Fruit fly (Drosophila melanogaster): Measurements from ENCODE around the gene CG8119.

DNA sequence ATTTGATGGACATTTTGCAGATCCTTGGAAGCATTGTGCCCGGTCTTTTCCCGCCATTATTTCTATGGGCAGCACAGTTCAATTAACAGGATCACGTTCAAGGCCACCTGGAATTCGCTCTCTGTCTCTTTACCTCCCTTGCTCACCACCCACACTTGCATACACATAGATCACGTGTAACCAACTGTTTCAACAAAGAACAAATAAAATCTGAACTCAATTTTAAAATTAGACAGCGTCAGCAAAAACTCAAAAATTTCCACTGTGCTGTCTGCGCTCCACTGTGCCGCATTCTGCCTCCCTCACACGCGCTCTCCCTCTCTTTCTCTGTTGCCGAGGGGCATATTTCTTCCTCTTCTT is 47.2 kb downstream of the CG8119 start:
- no peak for TF ChIP-seq CG14655 (GFP tag; optimal IDR thresholded peaks at IDR 0.05)
- no peak for TF ChIP-seq CG13204 (GFP tag; optimal IDR thresholded peaks at IDR 0.05)
- no peak; the same call in 1 of the 2 replicates for TF ChIP-seq Ets98B (GFP tag; IDR thresholded peaks at IDR 0.05)
- TF ChIP-seq Pif1A (GFP tag; optimal IDR thresholded peaks at IDR 0.05) = no peak
- no peak for TF ChIP-seq CG12605 (GFP tag; IDR thresholded peaks at IDR 0.05)
- TF ChIP-seq Snoo (tag; optimal IDR thresholded peaks at IDR 0.05) = no peak
- TF ChIP-seq D1 (tag; optimal IDR thresholded peaks at IDR 0.05) = no peak
- TF ChIP-seq EcR (GFP tag; optimal IDR thresholded peaks at IDR 0.05) = no peak
- TF ChIP-seq CG34367 (tag; optimal IDR thresholded peaks at IDR 0.05) = no peak
- peak; percentile 0 for TF ChIP-seq CG15710 (tag; optimal IDR thresholded peaks at IDR 0.05)
- TF ChIP-seq CG8301 (tag; optimal IDR thresholded peaks at IDR 0.05) = peak; percentile 8
- TF ChIP-seq CG4496 (GFP tag; IDR thresholded peaks at IDR 0.05) = peak; percentile 31; the same call in 2 of the 3 replicates
- TF ChIP-seq CG17806 (tag; optimal IDR thresholded peaks at IDR 0.05) = no peak

All from whole organism, pupa.